Fruit fly (Drosophila melanogaster): Measurements from ENCODE around the gene CG7326.

The CG7326 gene

dm6 chrX:18848338-18849021, 15.1 kb downstream of the CG7326 start, which contains the start of gene shop (continued):
- peak; percentile 73 for TF ChIP-seq CG1529 (GFP tag; optimal IDR thresholded peaks at IDR 0.05)
- 0 out of 2 replicates have a peak, but pooled peaks have one; percentile 29 for TF ChIP-seq dimm (GFP tag; IDR thresholded peaks at IDR 0.05)
- peak; percentile 60 for TF ChIP-seq CG6683 (GFP tag; optimal IDR thresholded peaks at IDR 0.05)
- peak; percentile 75 for TF ChIP-seq CG4820 (GFP tag; optimal IDR thresholded peaks at IDR 0.05)
- TF ChIP-seq jumu (GFP tag; optimal IDR thresholded peaks at IDR 0.05) = peak; percentile 61
- TF ChIP-seq Oaz (GFP tag; IDR thresholded peaks at IDR 0.05) = no peak
- TF ChIP-seq CG18764 (GFP tag; optimal IDR thresholded peaks at IDR 0.05) = peak; percentile 72
- TF ChIP-seq chn (GFP tag; optimal IDR thresholded peaks at IDR 0.05) = peak; percentile 69
- TF ChIP-seq Rfx (GFP tag; IDR thresholded peaks at IDR 0.05) = peak; percentile 82
- no peak for TF ChIP-seq lov (optimal IDR thresholded peaks at IDR 0.05)
- no peak for TF ChIP-seq lov (GFP tag; IDR thresholded peaks at IDR 0.05)
- no peak for TF ChIP-seq HmgD (GFP tag; optimal IDR thresholded peaks at IDR 0.05)
- no peak for TF ChIP-seq HLHmδ (GFP tag; optimal IDR thresholded peaks at IDR 0.05)
- peak; percentile 36 for TF ChIP-seq CG10431 (GFP tag; optimal IDR thresholded peaks at IDR 0.05)
- peak; percentile 21 for TF ChIP-seq NK7.1 (GFP tag; optimal IDR thresholded peaks at IDR 0.05)
- no peak for TF ChIP-seq kah (GFP tag; optimal IDR thresholded peaks at IDR 0.05)
- TF ChIP-seq CG11504 (tag; optimal IDR thresholded peaks at IDR 0.05) = peak; percentile 90
- TF ChIP-seq CG31224 (GFP tag; IDR thresholded peaks at IDR 0.05) = peak; percentile 59
- TF ChIP-seq CG14860 (GFP tag; IDR thresholded peaks at IDR 0.05; ENCODE audit: partially characterized antibody) = no peak
- TF ChIP-seq Hr3 (GFP tag; optimal IDR thresholded peaks at IDR 0.05) = peak; percentile 86
- peak; percentile 62; the same call in 1 of the 2 replicates for TF ChIP-seq amos (GFP tag; IDR thresholded peaks at IDR 0.05; ENCODE audit: partially characterized antibody)
- peak; percentile 67 for TF ChIP-seq Mad (GFP tag; optimal IDR thresholded peaks at IDR 0.05)
- no peak for TF ChIP-seq CG9797 (GFP tag; optimal IDR thresholded peaks at IDR 0.05)
- TF ChIP-seq CG17568 (GFP tag; optimal IDR thresholded peaks at IDR 0.05) = no peak
- TF ChIP-seq ara (GFP tag; IDR thresholded peaks at IDR 0.05) = peak; percentile 57
- peak; percentile 80 for TF ChIP-seq D19B (GFP tag; optimal IDR thresholded peaks at IDR 0.05)
- TF ChIP-seq CG30431 (GFP tag; optimal IDR thresholded peaks at IDR 0.05) = peak; percentile 59
- TF ChIP-seq Ada2b (GFP tag; IDR thresholded peaks at IDR 0.05) = peak; percentile 51; the same call in 1 of the 2 replicates
- TF ChIP-seq CG2678 (tag; optimal IDR thresholded peaks at IDR 0.05) = peak; percentile 94
- no peak for TF ChIP-seq corto (GFP tag; optimal IDR thresholded peaks at IDR 0.05)
- peak; percentile 63 for TF ChIP-seq emc (GFP tag; optimal IDR thresholded peaks at IDR 0.05)
- TF ChIP-seq CG8281 (tag; optimal IDR thresholded peaks at IDR 0.05) = peak; percentile 62
- peak; percentile 81 for TF ChIP-seq CG9817 (tag; optimal IDR thresholded peaks at IDR 0.05)
- peak in 1 of 2 experiments; percentile 74 for TF ChIP-seq Pdp1 (GFP tag; optimal IDR thresholded peaks at IDR 0.05)
- 0 out of 2 replicates have a peak, but pooled peaks have one; percentile 25 for TF ChIP-seq sim (GFP tag; IDR thresholded peaks at IDR 0.05)
- TF ChIP-seq CG2120 (GFP tag; optimal IDR thresholded peaks at IDR 0.05) = peak; percentile 91
- TF ChIP-seq Neu2 (GFP tag; optimal IDR thresholded peaks at IDR 0.05; ENCODE audit: borderline replicate concordance) = no peak
- TF ChIP-seq Lpt (GFP tag; optimal IDR thresholded peaks at IDR 0.05) = no peak
- TF ChIP-seq CG16863 (GFP tag; optimal IDR thresholded peaks at IDR 0.05) = peak; percentile 94
- peak; percentile 94 for TF ChIP-seq CG31441 (GFP tag; IDR thresholded peaks at IDR 0.05)
- peak; percentile 44; the same call in 1 of the 3 replicates for TF ChIP-seq vnd (GFP tag; IDR thresholded peaks at IDR 0.05; ENCODE audit: partially characterized antibody)
- TF ChIP-seq cato (GFP tag; optimal IDR thresholded peaks at IDR 0.05; ENCODE audit: borderline replicate concordance) = peak; percentile 75
- TF ChIP-seq Jarid2 (GFP tag; optimal IDR thresholded peaks at IDR 0.05) = peak; percentile 52
- peak; percentile 52 for TF ChIP-seq CHES-1-like (GFP tag; optimal IDR thresholded peaks at IDR 0.05)
- peak; percentile 66 for TF ChIP-seq seq (GFP tag; IDR thresholded peaks at IDR 0.05)
- peak; percentile 84 for TF ChIP-seq az2 (GFP tag; optimal IDR thresholded peaks at IDR 0.05)
- TF ChIP-seq CG8359 (GFP tag; optimal IDR thresholded peaks at IDR 0.05; ENCODE audit: borderline replicate concordance) = peak; percentile 47
- peak; percentile 76 for TF ChIP-seq Bteb2 (GFP tag; optimal IDR thresholded peaks at IDR 0.05)
- 0 out of 2 replicates have a peak, but pooled peaks have one; percentile 46 for TF ChIP-seq CG42726 (GFP tag; IDR thresholded peaks at IDR 0.05; ENCODE audit: partially characterized antibody)
